Fruit fly (Drosophila melanogaster): ENCODE results near the gene CG43312.

DNA sequence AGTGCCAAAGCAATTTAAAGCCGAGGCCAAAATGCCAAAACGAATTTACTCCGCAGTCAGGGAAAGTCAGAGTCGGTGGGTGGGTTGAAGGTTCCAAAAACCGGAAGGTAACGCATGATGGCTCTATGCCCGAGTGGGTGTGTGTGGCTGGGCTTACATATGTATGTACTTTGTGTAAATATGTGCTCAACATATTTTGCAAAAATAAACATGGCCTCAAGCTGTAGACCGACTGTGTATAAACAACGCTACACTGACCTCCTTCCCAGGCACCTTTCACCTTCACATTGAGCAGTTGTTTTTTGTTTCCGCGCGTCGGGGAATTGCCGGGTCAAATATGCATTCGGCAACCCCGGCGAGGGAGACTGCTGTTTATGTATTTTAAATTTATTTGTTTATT is 18.6 kb downstream of the CG43312 start:
- TF ChIP-seq CG10348 (GFP tag; IDR thresholded peaks at IDR 0.05) (no peak), CG9948 (tag; optimal IDR thresholded peaks at IDR 0.05) (no peak), Pif1B (GFP tag; optimal IDR thresholded peaks at IDR 0.05) (no peak), EcR (GFP tag; optimal IDR thresholded peaks at IDR 0.05) (no peak), CG4496 (GFP tag; IDR thresholded peaks at IDR 0.05) (no peak), CG8301 (tag; optimal IDR thresholded peaks at IDR 0.05) (no peak), fd96Ca (GFP tag; IDR thresholded peaks at IDR 0.05) (no peak), CG32121 (GFP tag; IDR thresholded peaks at IDR 0.05) (no peak), rn (GFP tag; IDR thresholded peaks at IDR 0.05) (no peak), Ets98B (GFP tag; IDR thresholded peaks at IDR 0.05) (no peak), D1 (tag; optimal IDR thresholded peaks at IDR 0.05) (no peak), CG12605 (GFP tag; IDR thresholded peaks at IDR 0.05) (no peak), CG13204 (GFP tag; optimal IDR thresholded peaks at IDR 0.05) (no peak), Pif1A (GFP tag; optimal IDR thresholded peaks at IDR 0.05) (no peak)

All from whole organism, pupa.